Fruit fly (Drosophila melanogaster): ENCODE measurements around the gene Meics.

Gene Meics

dm6 chr3L:13993742-13994719 is 29.5 kb upstream of the Meics start, which contains the start of gene CtsK1 (continued):
- TF ChIP-seq CG16813 (GFP tag; IDR thresholded peaks at IDR 0.05; ENCODE audit: partially characterized antibody) (peak; percentile 48), HHEX (GFP tag; optimal IDR thresholded peaks at IDR 0.05) (no peak), Med (GFP tag) (peak; percentile 68), Bteb2 (GFP tag; optimal IDR thresholded peaks at IDR 0.05) (no peak), CG7839 (tag; optimal IDR thresholded peaks at IDR 0.05) (peak; percentile 44), CG12104 (GFP tag; optimal IDR thresholded peaks at IDR 0.05) (peak; percentile 7), pnt (GFP tag; optimal IDR thresholded peaks at IDR 0.05) (no peak), CG2712 (tag; optimal IDR thresholded peaks at IDR 0.05) (peak; percentile 50), dati (GFP tag; IDR thresholded peaks at IDR 0.05) (0 out of 2 replicates have a peak, but pooled peaks have one; percentile 4), CG18599 (GFP tag; optimal IDR thresholded peaks at IDR 0.05) (peak; percentile 26), Dad (GFP tag; optimal IDR thresholded peaks at IDR 0.05) (no peak), CG14710 (tag; optimal IDR thresholded peaks at IDR 0.05) (peak; percentile 44), sens (GFP tag) (peak; percentile 73), prd (optimal IDR thresholded peaks at IDR 0.05) (no peak), prd (GFP tag; IDR thresholded peaks at IDR 0.05) (peak; percentile 60; the same call in 2 of the 3 replicates), CG13775 (GFP tag; optimal IDR thresholded peaks at IDR 0.05) (no peak), tll (GFP tag; optimal IDR thresholded peaks at IDR 0.05) (no peak), HmgD (GFP tag; optimal IDR thresholded peaks at IDR 0.05) (no peak), CG2678 (tag; optimal IDR thresholded peaks at IDR 0.05) (peak; percentile 48), ewg (GFP tag; optimal IDR thresholded peaks at IDR 0.05) (no peak), Atf6 (GFP tag; IDR thresholded peaks at IDR 0.05) (0 out of 2 replicates have a peak, but pooled peaks have one; percentile 42), cato (GFP tag; optimal IDR thresholded peaks at IDR 0.05; ENCODE audit: borderline replicate concordance) (no peak), mam (GFP tag; optimal IDR thresholded peaks at IDR 0.05) (no peak), Dfd (GFP tag; optimal IDR thresholded peaks at IDR 0.05) (no peak), gcm (GFP tag; optimal IDR thresholded peaks at IDR 0.05) (no peak), Dip2 (GFP tag; IDR thresholded peaks at IDR 0.05) (no peak), pan (optimal IDR thresholded peaks at IDR 0.05) (no peak), pan (GFP tag; optimal IDR thresholded peaks at IDR 0.05 in 1 of 2, IDR thresholded peaks at IDR 0.05 in 1 of 2) (peak in 1 of 2 experiments; percentile 74), HLHmδ (GFP tag; optimal IDR thresholded peaks at IDR 0.05) (no peak), CG16779 (GFP tag; IDR thresholded peaks at IDR 0.05) (no peak), CG10959 (GFP tag; IDR thresholded peaks at IDR 0.05) (no peak), slou (GFP tag; optimal IDR thresholded peaks at IDR 0.05) (no peak), CG18011 (GFP tag; optimal IDR thresholded peaks at IDR 0.05) (no peak), CG3065 (GFP tag; optimal IDR thresholded peaks at IDR 0.05) (no peak), Ssrp (tag; optimal IDR thresholded peaks at IDR 0.05) (no peak), fd64A (GFP tag; optimal IDR thresholded peaks at IDR 0.05) (no peak), seq (GFP tag; IDR thresholded peaks at IDR 0.05) (no peak), CG14860 (GFP tag; IDR thresholded peaks at IDR 0.05; ENCODE audit: partially characterized antibody) (peak; percentile 40; the same call in 2 of the 3 replicates), Opbp (GFP tag; IDR thresholded peaks at IDR 0.05; ENCODE audit: partially characterized antibody) (0 out of 3 replicates have a peak, but pooled peaks have one; percentile 33), sens-2 (GFP tag; IDR thresholded peaks at IDR 0.05) (no peak), CG15269 (tag; optimal IDR thresholded peaks at IDR 0.05) (no peak), Xrp1 (GFP tag; IDR thresholded peaks at IDR 0.05) (peak; percentile 70), sisA (GFP tag; IDR thresholded peaks at IDR 0.05) (no peak), CG13624 (GFP tag; optimal IDR thresholded peaks at IDR 0.05) (no peak), ash1 (GFP tag; optimal IDR thresholded peaks at IDR 0.05) (no peak), Ets65A (GFP tag) (no peak), GATAe (GFP tag; conservative IDR thresholded peaks at IDR 0.05) (no peak), CG2889 (GFP tag; IDR thresholded peaks at IDR 0.05) (no peak), CG1233 (GFP tag; optimal IDR thresholded peaks at IDR 0.05) (no peak)

Measured in whole organism, embryonic.